Fruit fly (Drosophila melanogaster) whole organism, embryonic: Measurements from ENCODE around the gene gdl.

ENCODE experiments used
- Ada2b ChIP-seq: fragments of 200-800 bp; sonication (Bioruptor generic); IDR thresholded peaks from 2 replicates; pipeline ENCODE4 v1.3.6; 2022; ENCODE audit warnings: missing biosample characterization, missing genetic modification characterization
- Aef1 ChIP-seq: fragments of 200-800 bp; sonication (Bioruptor generic); IDR thresholded peaks from 3 replicates; pipeline ENCODE4 v1.3.6; 2022; ENCODE audit warnings: missing biosample characterization, missing genetic modification characterization
- Bteb2 ChIP-seq: fragments of 200-800 bp; sonication (Bioruptor generic); optimal IDR thresholded peaks from 2 replicates; lab custom pipeline; 2016; ENCODE audit warnings: missing biosample characterization, missing genetic modification characterization
- CG10274 ChIP-seq: fragments of 200-800 bp; sonication (Bioruptor generic); optimal IDR thresholded peaks from 3 replicates; lab custom pipeline; 2017; ENCODE audit warnings: missing biosample characterization, mild to moderate bottlenecking, missing genetic modification characterization
- CG12769 ChIP-seq: fragments of 200-800 bp; sonication (Bioruptor generic); optimal IDR thresholded peaks from 2 replicates; lab custom pipeline; 2019; ENCODE audit warnings: missing biosample characterization, mild to moderate bottlenecking, missing genetic modification characterization, moderate library complexity
- CG16863 ChIP-seq: fragments of 200-800 bp; sonication (Bioruptor generic); optimal IDR thresholded peaks from 3 replicates; lab custom pipeline; 2016; ENCODE audit warnings: missing biosample characterization, missing genetic modification characterization
- CG1792 ChIP-seq: fragments of 200-800 bp; sonication (Bioruptor generic); optimal IDR thresholded peaks from 2 replicates; lab custom pipeline; 2016; ENCODE audit warnings: missing biosample characterization, missing genetic modification characterization
- CG18599 ChIP-seq: fragments of 200-800 bp; sonication (Bioruptor generic); optimal IDR thresholded peaks from 3 replicates; lab custom pipeline; 2017; ENCODE audit warnings: missing biosample characterization, missing genetic modification characterization, mild to moderate bottlenecking, moderate library complexity, missing genetic modification reagents
- CG18619 ChIP-seq: fragments of 200-800 bp; sonication (Bioruptor generic); optimal IDR thresholded peaks from 3 replicates; lab custom pipeline; 2017; ENCODE audit warnings: missing biosample characterization, mild to moderate bottlenecking, missing genetic modification characterization
- CG34422 ChIP-seq: fragments of 200-800 bp; sonication (Bioruptor generic); IDR thresholded peaks from 3 replicates; pipeline ENCODE4 v1.3.6; 2022; ENCODE audit warnings: missing biosample characterization, missing genetic modification characterization
- CG3847 ChIP-seq: fragments of 200-800 bp; sonication (Bioruptor generic); IDR thresholded peaks from 2 replicates; pipeline ENCODE4 v1.3.6; 2022; ENCODE audit warnings: missing biosample characterization, missing genetic modification characterization
- CG4360 ChIP-seq: fragments of 200-800 bp; sonication (Bioruptor generic); IDR thresholded peaks from 2 replicates; pipeline ENCODE4 v1.3.6; 2022; ENCODE audit warnings: missing biosample characterization, missing genetic modification characterization
- CG4424 ChIP-seq: fragments of 200-800 bp; sonication (Bioruptor generic); optimal IDR thresholded peaks from 3 replicates; lab custom pipeline; 2016; ENCODE audit warnings: missing biosample characterization, missing genetic modification characterization
- CG6854 ChIP-seq: fragments of 200-800 bp; sonication (Bioruptor generic); optimal IDR thresholded peaks from 3 replicates; lab custom pipeline; 2017; ENCODE audit warnings: missing biosample characterization, mild to moderate bottlenecking, missing genetic modification characterization
- CG7963 ChIP-seq: fragments of 200-800 bp; sonication (Bioruptor generic); IDR thresholded peaks from 3 replicates; pipeline ENCODE4 v1.3.6; 2022; ENCODE audit warnings: missing biosample characterization, missing genetic modification characterization; ENCODE audit not compliant: partially characterized antibody
- CG8281 ChIP-seq: fragments of 200-800 bp; sonication (Bioruptor generic); optimal IDR thresholded peaks from 2 replicates; lab custom pipeline; 2018; ENCODE audit warnings: missing biosample characterization, mild to moderate bottlenecking, missing genetic modification characterization, moderate library complexity
- CG8944 ChIP-seq: fragments of 200-800 bp; sonication (Bioruptor generic); optimal IDR thresholded peaks from 3 replicates; lab custom pipeline; 2016; ENCODE audit warnings: missing biosample characterization, missing genetic modification characterization
- CG9817 ChIP-seq: fragments of 200-800 bp; sonication (Bioruptor generic); optimal IDR thresholded peaks from 2 replicates; lab custom pipeline; 2018; ENCODE audit warnings: missing biosample characterization, mild to moderate bottlenecking, missing genetic modification characterization, moderate library complexity
- D19B ChIP-seq: fragments of 200-800 bp; sonication (Bioruptor generic); optimal IDR thresholded peaks from 2 replicates; lab custom pipeline; 2017; ENCODE audit warnings: missing biosample characterization, mild to moderate bottlenecking, missing genetic modification characterization
- Deaf1 ChIP-seq: fragments of 200-800 bp; optimal IDR thresholded peaks from 3 replicates; lab custom pipeline; 2019; ENCODE audit warnings: missing biosample characterization, mild to moderate bottlenecking, missing genetic modification characterization, moderate library complexity
- Dip3 ChIP-seq: fragments of 200-800 bp; sonication (Bioruptor generic); optimal IDR thresholded peaks from 3 replicates; lab custom pipeline; 2016; ENCODE audit warnings: missing biosample characterization, missing genetic modification characterization
- Fer1 ChIP-seq: fragments of 200-800 bp; sonication (Bioruptor generic); optimal IDR thresholded peaks from 2 replicates; lab custom pipeline; 2017; ENCODE audit warnings: missing biosample characterization, mild to moderate bottlenecking, missing genetic modification characterization
- Hr51 ChIP-seq, 2 experiments: fragments of 200-800 bp; sonication (Bioruptor generic); optimal IDR thresholded peaks; 2 replicates in 1 of 2; 3 replicates in 1 of 2; lab custom pipeline; 2016 to 2018; ENCODE audit warnings: missing biosample characterization in 2 of 2, missing genetic modification characterization in 2 of 2, mild to moderate bottlenecking in 1 of 2, moderate library complexity in 1 of 2
- MTF-1 ChIP-seq: fragments of 200-800 bp; sonication (Bioruptor generic); optimal IDR thresholded peaks from 2 replicates; lab custom pipeline; 2018; ENCODE audit warnings: missing biosample characterization, mild to moderate bottlenecking, missing genetic modification characterization, borderline replicate concordance
- Meics ChIP-seq: fragments of 200-800 bp; sonication (Bioruptor generic); optimal IDR thresholded peaks from 2 replicates; lab custom pipeline; 2017; ENCODE audit warnings: missing biosample characterization, mild to moderate bottlenecking, missing genetic modification characterization
- Optix ChIP-seq: fragments of 200-800 bp; sonication (Bioruptor generic); IDR thresholded peaks from 3 replicates; pipeline ENCODE4 v1.3.6; 2022; ENCODE audit warnings: missing biosample characterization, missing genetic modification characterization
- Side ChIP-seq: fragments of 200-800 bp; sonication (Bioruptor generic); optimal IDR thresholded peaks from 2 replicates; lab custom pipeline; 2016; ENCODE audit warnings: missing biosample characterization, missing genetic modification characterization
- Sry-δ ChIP-seq: fragments of 200-800 bp; sonication (Bioruptor generic); optimal IDR thresholded peaks from 2 replicates; lab custom pipeline; 2016; ENCODE audit warnings: missing biosample characterization, missing genetic modification characterization
- Xbp1 ChIP-seq: fragments of 200-800 bp; sonication (Bioruptor generic); optimal IDR thresholded peaks from 3 replicates; lab custom pipeline; 2016; ENCODE audit warnings: missing biosample characterization, mild to moderate bottlenecking, missing genetic modification characterization
- ac ChIP-seq: fragments of 200-800 bp; sonication (Bioruptor generic); optimal IDR thresholded peaks from 3 replicates; lab custom pipeline; 2017; ENCODE audit warnings: missing biosample characterization, mild to moderate bottlenecking, missing genetic modification characterization
- ash1 ChIP-seq: fragments of 200-800 bp; sonication (Bioruptor generic); optimal IDR thresholded peaks from 2 replicates; lab custom pipeline; 2018; ENCODE audit warnings: missing biosample characterization, mild to moderate bottlenecking, missing genetic modification characterization
- bsh ChIP-seq, 2 experiments: fragments of 200-800 bp; sonication (Bioruptor generic); optimal IDR thresholded peaks; 2 replicates each; lab custom pipeline; 2017 to 2018; ENCODE audit warnings: mild to moderate bottlenecking in 2 of 2, missing biosample characterization in 2 of 2, missing genetic modification characterization in 2 of 2, moderate library complexity in 1 of 2
- chif ChIP-seq, 2 experiments: fragments of 200-800 bp; sonication (Bioruptor generic); optimal IDR thresholded peaks; 3 replicates each; lab custom pipeline; 2016; ENCODE audit warnings: missing biosample characterization in 2 of 2, missing genetic modification characterization in 2 of 2
- ci ChIP-seq: fragments of 200-800 bp; sonication (Bioruptor generic); IDR thresholded peaks from 3 replicates; pipeline ENCODE4 v1.3.6; 2022; ENCODE audit warnings: missing biosample characterization, missing genetic modification characterization
- disco-r ChIP-seq: fragments of 200-800 bp; sonication (Bioruptor generic); optimal IDR thresholded peaks from 2 replicates; lab custom pipeline; 2016; ENCODE audit warnings: missing biosample characterization, missing genetic modification characterization
- ems ChIP-seq: fragments of 200-800 bp; sonication (Bioruptor generic); optimal IDR thresholded peaks from 3 replicates; lab custom pipeline; 2016; ENCODE audit warnings: missing biosample characterization, missing genetic modification characterization
- esg ChIP-seq: fragments of 200-800 bp; sonication (Bioruptor generic); conservative IDR thresholded peaks from 2 replicates; pipeline ENCODE4 v1.3.6; 2022; ENCODE audit warnings: missing biosample characterization, missing genetic modification characterization
- eve ChIP-seq, 2 experiments: fragments of >200 bp; optimal IDR thresholded peaks; 2 replicates each; lab custom pipeline; 2017; ENCODE audit warnings: missing biosample characterization in 2 of 2, missing genetic modification characterization in 2 of 2
- gcm ChIP-seq: fragments of 200-800 bp; sonication (Bioruptor generic); optimal IDR thresholded peaks from 2 replicates; lab custom pipeline; 2019; ENCODE audit warnings: missing biosample characterization, mild to moderate bottlenecking, missing genetic modification characterization, moderate library complexity
- kah ChIP-seq: fragments of 200-800 bp; sonication (Bioruptor generic); optimal IDR thresholded peaks from 2 replicates; lab custom pipeline; 2018; ENCODE audit warnings: missing biosample characterization, mild to moderate bottlenecking, missing genetic modification characterization
- nmo ChIP-seq: fragments of 200-800 bp; sonication (Bioruptor generic); optimal IDR thresholded peaks from 2 replicates; lab custom pipeline; 2018; ENCODE audit warnings: missing biosample characterization, mild to moderate bottlenecking, missing genetic modification characterization, moderate library complexity
- onecut ChIP-seq: fragments of 200-800 bp; sonication (Bioruptor generic); IDR thresholded peaks from 2 replicates; pipeline ENCODE4 v1.3.6; 2022; ENCODE audit warnings: missing biosample characterization, missing genetic modification characterization
- pb ChIP-seq: fragments of 200-800 bp; sonication (Bioruptor generic); optimal IDR thresholded peaks from 3 replicates; lab custom pipeline; 2016; ENCODE audit warnings: missing biosample characterization, missing genetic modification characterization
- phol ChIP-seq: fragments of 200-800 bp; sonication (Bioruptor generic); optimal IDR thresholded peaks from 3 replicates; lab custom pipeline; 2018; ENCODE audit warnings: missing biosample characterization, mild to moderate bottlenecking, missing genetic modification characterization, moderate library complexity
- psq ChIP-seq: fragments of 200-800 bp; sonication (Bioruptor generic); optimal IDR thresholded peaks from 2 replicates; lab custom pipeline; 2017; ENCODE audit warnings: missing biosample characterization, missing genetic modification characterization
- pum ChIP-seq: fragments of 200-800 bp; sonication (Bioruptor generic); optimal IDR thresholded peaks from 2 replicates; lab custom pipeline; 2016; ENCODE audit warnings: missing biosample characterization, missing genetic modification characterization
- sna ChIP-seq: fragments of 200-800 bp; sonication (Bioruptor generic); IDR thresholded peaks from 2 replicates; pipeline ENCODE4 v1.3.6; 2022; ENCODE audit warnings: missing biosample characterization, missing genetic modification characterization; ENCODE audit not compliant: partially characterized antibody
- yki ChIP-seq: fragments of >200 bp; optimal IDR thresholded peaks from 3 replicates; lab custom pipeline; 2018
- zfh1 ChIP-seq: fragments of 200-800 bp; sonication (Bioruptor generic); IDR thresholded peaks from 3 replicates; pipeline ENCODE4 v1.3.6; 2022; ENCODE audit warnings: missing biosample characterization, missing genetic modification characterization

Gene gdl

dm6 chr3L:15533402-15534129 is 24.3 kb downstream of the gdl start (continued):
- no peak for TF ChIP-seq onecut (GFP tag; lab: Robert Waterston, UW)
- TF ChIP-seq bsh (GFP tag; optimal IDR thresholded peaks at IDR 0.05; lab: Kevin White, UChicago): peak; percentile 40 to 59
- TF ChIP-seq pb (GFP tag; lab: Kevin White, UChicago): peak; percentile 74
- peak; percentile 10 for TF ChIP-seq phol
- TF ChIP-seq ci: no peak
- TF ChIP-seq kah (GFP tag; lab: Kevin White, UChicago): no peak
- TF ChIP-seq Aef1 (GFP tag; lab: Robert Waterston, UW): no peak
- TF ChIP-seq MTF-1 (GFP tag; lab: Kevin White, UChicago): no peak
- peak; percentile 28 for TF ChIP-seq CG9817 (tag; lab: Kevin White, UChicago)
- no peak for TF ChIP-seq sna
- peak; percentile 15 for TF ChIP-seq CG4424 (GFP tag; lab: Kevin White, UChicago)
- TF ChIP-seq chif (GFP tag; optimal IDR thresholded peaks at IDR 0.05; lab: Kevin White, UChicago): peak in 1 of 2 experiments; percentile 34
- TF ChIP-seq nmo (GFP tag; lab: Kevin White, UChicago): peak; percentile 32
- TF ChIP-seq CG3847 (GFP tag; lab: Robert Waterston, UW): no peak
- TF ChIP-seq CG10274: peak; percentile 99
- TF ChIP-seq zfh1 (GFP tag; lab: Robert Waterston, UW): peak; percentile 20; the same call in 1 of the 3 replicates
- TF ChIP-seq disco-r (GFP tag; lab: Kevin White, UChicago): peak; percentile 9
- peak; percentile 41; the same call in 1 of the 3 replicates for TF ChIP-seq Optix (GFP tag; lab: Robert Waterston, UW)
- peak; percentile 42 for TF ChIP-seq Xbp1
- 0 out of 3 replicates have a peak, but pooled peaks have one; percentile 24 for TF ChIP-seq CG34422 (GFP tag; lab: Robert Waterston, UW)
- peak; percentile 18; the same call in 1 of the 2 replicates for TF ChIP-seq esg (GFP tag; lab: Robert Waterston, UW)
- peak; percentile 19 for TF ChIP-seq pum (GFP tag; lab: Kevin White, UChicago)
- no peak for TF ChIP-seq Deaf1 (tag; lab: Kevin White, UChicago)
- peak; percentile 47 for TF ChIP-seq Side (GFP tag; lab: Kevin White, UChicago)
- peak in 1 of 2 experiments; percentile 93 for TF ChIP-seq eve (GFP tag; optimal IDR thresholded peaks at IDR 0.05; lab: Kevin White, UChicago)
- no peak for TF ChIP-seq CG6854 (GFP tag; lab: Kevin White, UChicago)
- TF ChIP-seq ac (GFP tag; lab: Kevin White, UChicago): no peak
- TF ChIP-seq Dip3 (GFP tag; lab: Kevin White, UChicago): peak; percentile 32
- TF ChIP-seq CG12769: no peak
- TF ChIP-seq ems (GFP tag; lab: Kevin White, UChicago): peak; percentile 26
- no peak for TF ChIP-seq ash1
- peak; percentile 23 for TF ChIP-seq Fer1 (GFP tag; lab: Kevin White, UChicago)
- no peak for TF ChIP-seq psq (GFP tag; lab: Kevin White, UChicago)
- TF ChIP-seq D19B (GFP tag; lab: Kevin White, UChicago): peak; percentile 11
- peak; percentile 33; the same call in 1 of the 2 replicates for TF ChIP-seq Ada2b (GFP tag; lab: Robert Waterston, UW)
- no peak for TF ChIP-seq CG18619 (GFP tag; lab: Kevin White, UChicago)
- TF ChIP-seq CG18599: peak; percentile 35
- TF ChIP-seq CG4360 (GFP tag; lab: Robert Waterston, UW): 0 out of 2 replicates have a peak, but pooled peaks have one; percentile 26
- TF ChIP-seq CG7963 (GFP tag; lab: Robert Waterston, UW): no peak
- peak; percentile 45 for TF ChIP-seq gcm (GFP tag; lab: Kevin White, UChicago)
- no peak for TF ChIP-seq yki (lab: Kevin White, UChicago)
- peak; percentile 40 for TF ChIP-seq CG8944 (GFP tag; lab: Kevin White, UChicago)
- peak; percentile 29 for TF ChIP-seq CG1792 (GFP tag; lab: Kevin White, UChicago)
- peak; percentile 2 for TF ChIP-seq Sry-δ (GFP tag; lab: Kevin White, UChicago)
- peak; percentile 11 for TF ChIP-seq CG8281 (tag; lab: Kevin White, UChicago)
- TF ChIP-seq Meics (GFP tag; lab: Kevin White, UChicago): no peak
- no peak for TF ChIP-seq Bteb2 (GFP tag; lab: Kevin White, UChicago)
- peak in 1 of 2 experiments; percentile 65 for TF ChIP-seq Hr51 (GFP tag; optimal IDR thresholded peaks at IDR 0.05; lab: Kevin White, UChicago)
- TF ChIP-seq CG16863 (GFP tag; lab: Kevin White, UChicago): peak; percentile 27
